Worm (Caenorhabditis elegans) whole organism, L1 larva: ENCODE results near the gene F43C11.8.

Source experiments
- C04F5.9 ChIP-seq: sonication (generic microtip); optimal IDR thresholded peaks from 2 replicates; lab custom pipeline; 2016; ENCODE audit warnings: missing genetic modification characterization, missing compliant biosample characterization
- blmp-1 ChIP-seq: fragments of 150-350 bp; optimal IDR thresholded peaks from 2 replicates; lab custom pipeline; 2014; ENCODE audit warnings: missing biosample characterization, missing genetic modification characterization
- elt-3 ChIP-seq, 6 experiments: fragments of 150-350 bp in 1 of 6; sonication (generic microtip); optimal IDR thresholded peaks; 2 replicates each; lab custom pipeline; 2017 to 2018; ENCODE audit warnings: missing biosample characterization in 6 of 6, missing genetic modification characterization in 6 of 6, inconsistent platforms in 1 of 6
- snpc-4 ChIP-seq: fragments of 150-350 bp; optimal IDR thresholded peaks from 2 replicates; lab custom pipeline; 2014; ENCODE audit warnings: missing biosample characterization, missing genetic modification characterization

- TF ChIP-seq elt-3 (tag; optimal IDR thresholded peaks at IDR 0.05; lab: Kevin White, UChicago) (no peak), snpc-4 (tag; lab: Kevin White, UChicago) (no peak), C04F5.9 (tag; lab: Kevin White, UChicago) (no peak), blmp-1 (tag; lab: Kevin White, UChicago) (no peak)
Measured at ce11 chrII:2359965-2360364, 27.6 kb downstream of the F43C11.8 start, which contains the start of gene F43C11.16.
